Worm (Caenorhabditis elegans) whole organism, early embryonic: ENCODE measurements around the gene Y54G2A.40.

Experiments used
- aly-1 ChIP-seq: sonication (generic microtip); optimal IDR thresholded peaks from 2 replicates; lab custom pipeline; 2016; ENCODE audit warnings: missing genetic modification characterization, missing compliant biosample characterization
- ets-7 ChIP-seq: sonication (generic microtip); optimal IDR thresholded peaks from 2 replicates; lab custom pipeline; 2016; ENCODE audit warnings: missing genotype, missing genetic modification characterization, missing compliant biosample characterization
- tbx-11 ChIP-seq: fragments of 200-800 bp; sonication (Bioruptor generic); IDR thresholded peaks from 2 replicates; pipeline ENCODE4 v1.3.6; 2022; ENCODE audit warnings: missing genetic modification characterization, missing compliant biosample characterization

DNA sequence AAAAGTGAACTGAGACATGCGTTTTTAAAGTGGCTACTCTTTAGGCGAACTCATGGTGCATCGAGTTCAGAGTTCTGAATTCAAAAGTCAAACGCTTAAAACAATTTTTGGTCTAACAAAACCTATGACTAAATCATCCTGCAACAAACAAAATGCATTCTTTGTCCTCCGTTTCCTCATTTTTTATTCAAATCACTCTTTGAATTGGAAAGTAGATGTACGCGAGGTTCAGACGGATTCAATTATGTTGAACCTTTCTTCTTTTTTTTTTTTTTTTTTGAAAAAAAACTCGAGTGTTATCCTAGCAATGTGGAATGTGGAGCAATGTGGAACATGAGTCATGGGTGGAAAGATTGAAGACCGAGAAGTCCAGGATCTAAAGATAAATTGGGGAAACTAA, 12.5 kb downstream of the Y54G2A.40 start:
- TF ChIP-seq tbx-11 (GFP tag; lab: Robert Waterston, UW) (no peak), aly-1 (no peak), ets-7 (tag; lab: Kevin White, UChicago) (no peak)
